In the genomic region with DNA sequence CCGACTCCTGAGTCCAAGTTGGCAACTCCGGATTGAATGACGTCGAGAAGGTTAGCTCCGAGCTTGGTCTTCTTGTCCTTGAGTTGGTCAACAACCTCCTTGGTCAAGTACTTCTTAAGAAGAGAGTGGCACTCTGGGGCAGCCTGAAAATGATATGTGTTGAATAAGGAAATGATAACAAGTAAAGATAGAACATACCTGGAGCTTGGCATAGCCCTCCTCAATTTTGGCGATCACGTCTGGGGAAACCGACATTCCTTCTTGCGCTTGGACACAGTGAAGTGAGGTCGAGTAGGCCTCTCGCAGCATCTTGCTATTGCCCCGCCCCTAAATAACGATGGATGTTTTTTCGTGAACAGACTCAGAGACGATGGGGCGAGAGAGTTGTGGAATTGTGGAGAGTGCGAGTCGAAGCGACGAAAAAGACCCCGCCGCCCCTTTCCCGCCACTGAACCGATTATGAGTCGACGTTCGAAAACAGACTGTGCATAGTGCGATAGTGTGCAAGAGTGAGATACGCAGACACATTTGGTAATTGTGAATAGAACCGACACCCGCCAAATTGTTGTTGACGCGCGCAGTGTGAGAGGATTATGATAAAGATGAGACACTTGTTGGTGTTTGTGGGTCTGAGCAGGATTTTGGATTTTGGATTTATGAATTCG, we compare ENCODE assay signal across 5 worm cellular contexts.
A peak's percentile ranks its signal among the peaks of the same experiment; 100 is the strongest.
TF ChIP-seq lines count a peak whose summit lies in the region.

No protein-coding gene starts in this region.

TF ChIP-seq in whole organism, L1 larva, 84 proteins besides CTCF, POLR2A, EP300 and RAD21 (continues in another document):
- TF ChIP-seq unc-62 (GFP tag; optimal IDR thresholded peaks at IDR 0.05; lab: Kevin White, UChicago) = no peak
- peak in 1 of 3 experiments; percentile 5 for TF ChIP-seq dpl-1 (GFP tag; optimal IDR thresholded peaks at IDR 0.05; lab: Kevin White, UChicago)
- peak; percentile 83 for TF ChIP-seq lin-14 (GFP tag; optimal IDR thresholded peaks at IDR 0.05; lab: Kevin White, UChicago)
- peak in 2 of 3 experiments; percentile 42 for TF ChIP-seq ceh-82 (tag; optimal IDR thresholded peaks at IDR 0.05; lab: Kevin White, UChicago)
- peak; percentile 37 for TF ChIP-seq swsn-7 (tag; optimal IDR thresholded peaks at IDR 0.05; lab: Kevin White, UChicago)
- TF ChIP-seq jun-1 (tag; optimal IDR thresholded peaks at IDR 0.05; lab: Kevin White, UChicago) = peak; percentile 26
- TF ChIP-seq efl-1 (optimal IDR thresholded peaks at IDR 0.05; lab: Kevin White, UChicago) = peak in 1 of 2 experiments; percentile 13
- no peak for TF ChIP-seq efl-1 (GFP tag; optimal IDR thresholded peaks at IDR 0.05 in 1 of 2; lab: Kevin White, UChicago)
- no peak for TF ChIP-seq fkh-4 (tag; optimal IDR thresholded peaks at IDR 0.05; lab: Kevin White, UChicago; ENCODE audit: borderline replicate concordance)
- peak in 1 of 2 experiments; percentile 16 for TF ChIP-seq mdl-1 (tag; optimal IDR thresholded peaks at IDR 0.05; lab: Kevin White, UChicago)
- peak; percentile 16 for TF ChIP-seq rnt-1 (tag; optimal IDR thresholded peaks at IDR 0.05; lab: Kevin White, UChicago)
- peak; percentile 43 for TF ChIP-seq mep-1 (tag; optimal IDR thresholded peaks at IDR 0.05; lab: Kevin White, UChicago)
- peak; percentile 4 for TF ChIP-seq ama-1 (optimal IDR thresholded peaks at IDR 0.05; lab: Kevin White, UChicago)
- peak in 1 of 2 experiments; percentile 3 for TF ChIP-seq lin-35 (GFP tag; optimal IDR thresholded peaks at IDR 0.05; lab: Kevin White, UChicago)
- peak; percentile 32 for TF ChIP-seq nhr-20 (tag; optimal IDR thresholded peaks at IDR 0.05; lab: Kevin White, UChicago)

TF ChIP-seq in whole organism, L3 larva, 47 proteins besides CTCF, POLR2A, EP300 and RAD21 (continues in another document):
- TF ChIP-seq elt-3 (tag; optimal IDR thresholded peaks at IDR 0.05; lab: Kevin White, UChicago) (no peak), ceh-28 (tag; optimal IDR thresholded peaks at IDR 0.05; lab: Kevin White, UChicago) (no peak), fos-1 (tag; optimal IDR thresholded peaks at IDR 0.05; lab: Kevin White, UChicago) (no peak), aly-2 (tag; optimal IDR thresholded peaks at IDR 0.05; lab: Kevin White, UChicago) (no peak), nhr-25 (tag; optimal IDR thresholded peaks at IDR 0.05; lab: Kevin White, UChicago) (no peak), lin-39 (tag; optimal IDR thresholded peaks at IDR 0.05; lab: Kevin White, UChicago) (peak; percentile 66), elt-2 (tag; optimal IDR thresholded peaks at IDR 0.05; lab: Kevin White, UChicago) (peak; percentile 60), ama-1 (optimal IDR thresholded peaks at IDR 0.05; lab: Kevin White, UChicago) (peak; percentile 90), pha-4 (tag; optimal IDR thresholded peaks at IDR 0.05; lab: Kevin White, UChicago) (peak; percentile 48), nhr-237 (tag; optimal IDR thresholded peaks at IDR 0.05; lab: Kevin White, UChicago) (no peak), snpc-4 (tag; optimal IDR thresholded peaks at IDR 0.05; lab: Kevin White, UChicago) (peak; percentile 17), unc-62 (GFP tag; optimal IDR thresholded peaks at IDR 0.05; lab: Kevin White, UChicago) (no peak), nfya-1 (tag; optimal IDR thresholded peaks at IDR 0.05; lab: Kevin White, UChicago; ENCODE audit: insufficient read depth) (peak; percentile 63), nhr-76 (tag; optimal IDR thresholded peaks at IDR 0.05; lab: Kevin White, UChicago) (no peak), nhr-23 (tag; optimal IDR thresholded peaks at IDR 0.05; lab: Kevin White, UChicago) (peak; percentile 27), mml-1 (tag; optimal IDR thresholded peaks at IDR 0.05; lab: Kevin White, UChicago) (no peak), daf-12 (tag; optimal IDR thresholded peaks at IDR 0.05; lab: Kevin White, UChicago) (no peak), nhr-12 (tag; optimal IDR thresholded peaks at IDR 0.05; lab: Kevin White, UChicago) (no peak)

TF ChIP-seq in whole organism, early embryonic, 17 proteins besides CTCF, POLR2A, EP300 and RAD21:
- TF ChIP-seq ceh-36 (tag; optimal IDR thresholded peaks at IDR 0.05; lab: Kevin White, UChicago) (peak; percentile 20), ceh-13 (GFP tag; optimal IDR thresholded peaks at IDR 0.05; lab: Kevin White, UChicago) (no peak)

TF ChIP-seq in whole organism, midembryonic, 9 proteins besides CTCF, POLR2A, EP300 and RAD21:
- TF ChIP-seq flt-1 (GFP tag; IDR thresholded peaks at IDR 0.05; lab: Robert Waterston, UW) (no peak), T22C8.4 (GFP tag; IDR thresholded peaks at IDR 0.05; lab: Robert Waterston, UW) (no peak), ztf-29 (GFP tag; IDR thresholded peaks at IDR 0.05; lab: Robert Waterston, UW) (no peak), cog-1 (tag; optimal IDR thresholded peaks at IDR 0.05; lab: Kevin White, UChicago) (peak; percentile 86)
TF ChIP-seq in whole organism, midembryonic: peak in this region for 1.

TF ChIP-seq in whole organism, young adult, 124 proteins besides CTCF, POLR2A, EP300 and RAD21 (continues in another document):
- TF ChIP-seq mcd-1 (GFP tag; IDR thresholded peaks at IDR 0.05; lab: Robert Waterston, UW) (peak; percentile 44; the same call in 1 of the 2 replicates), madf-6 (GFP tag; IDR thresholded peaks at IDR 0.05; lab: Robert Waterston, UW) (peak; percentile 80), chd-7 (tag; optimal IDR thresholded peaks at IDR 0.05; lab: Kevin White, UChicago) (peak; percentile 49), efl-1 (GFP tag; optimal IDR thresholded peaks at IDR 0.05; lab: Kevin White, UChicago) (peak; percentile 71), repo-1 (tag; optimal IDR thresholded peaks at IDR 0.05; lab: Kevin White, UChicago) (no peak), hrde-1 (tag; optimal IDR thresholded peaks at IDR 0.05; lab: Kevin White, UChicago; ENCODE audit: borderline replicate concordance) (no peak), ztf-28 (GFP tag; IDR thresholded peaks at IDR 0.05; lab: Robert Waterston, UW) (0 out of 2 replicates have a peak, but pooled peaks have one; percentile 45), bed-1 (GFP tag; IDR thresholded peaks at IDR 0.05; lab: Robert Waterston, UW) (no peak), let-607 (tag; optimal IDR thresholded peaks at IDR 0.05; lab: Kevin White, UChicago) (peak in 1 of 2 experiments; percentile 23), xnd-1 (tag; optimal IDR thresholded peaks at IDR 0.05; lab: Kevin White, UChicago) (peak; percentile 40), attf-3 (GFP tag; conservative IDR thresholded peaks at IDR 0.05; lab: Robert Waterston, UW) (no peak), F22D6.2 (tag; optimal IDR thresholded peaks at IDR 0.05; lab: Kevin White, UChicago) (no peak), egl-18 (GFP tag; IDR thresholded peaks at IDR 0.05; lab: Robert Waterston, UW) (no peak), attf-5 (GFP tag; optimal IDR thresholded peaks at IDR 0.05; lab: Kevin White, UChicago) (peak; percentile 36), mel-28 (tag; optimal IDR thresholded peaks at IDR 0.05; lab: Kevin White, UChicago; ENCODE audit: borderline replicate concordance) (no peak), B0035.1 (tag; optimal IDR thresholded peaks at IDR 0.05; lab: Kevin White, UChicago) (no peak), nhr-120 (GFP tag; IDR thresholded peaks at IDR 0.05; lab: Robert Waterston, UW) (no peak), unc-130 (GFP tag; optimal IDR thresholded peaks at IDR 0.05; lab: Kevin White, UChicago) (no peak), cebp-1 (GFP tag; IDR thresholded peaks at IDR 0.05; lab: Robert Waterston, UW) (no peak), cebp-1 (tag; optimal IDR thresholded peaks at IDR 0.05; lab: Kevin White, UChicago) (peak; percentile 51), Y95B8A.8 (GFP tag; IDR thresholded peaks at IDR 0.05; lab: Robert Waterston, UW) (no peak), F33H1.4 (GFP tag; IDR thresholded peaks at IDR 0.05; lab: Robert Waterston, UW) (no peak), F52B5.7 (tag; optimal IDR thresholded peaks at IDR 0.05; lab: Kevin White, UChicago) (no peak), ets-4 (GFP tag; optimal IDR thresholded peaks at IDR 0.05; lab: Kevin White, UChicago) (no peak), ama-1 (optimal IDR thresholded peaks at IDR 0.05; lab: Kevin White, UChicago) (peak; percentile 83), ama-1 (GFP tag; optimal IDR thresholded peaks at IDR 0.05; lab: Kevin White, UChicago) (no peak), dpl-1 (GFP tag; optimal IDR thresholded peaks at IDR 0.05; lab: Kevin White, UChicago) (peak; percentile 5), egrh-3 (GFP tag; IDR thresholded peaks at IDR 0.05; lab: Robert Waterston, UW) (no peak), ekl-4 (GFP tag; IDR thresholded peaks at IDR 0.05; lab: Robert Waterston, UW) (0 out of 2 replicates have a peak, but pooled peaks have one; percentile 32), sea-2 (GFP tag; IDR thresholded peaks at IDR 0.05; lab: Robert Waterston, UW) (no peak), mxl-1 (tag; optimal IDR thresholded peaks at IDR 0.05; lab: Kevin White, UChicago) (no peak), hmg-1.2 (GFP tag; IDR thresholded peaks at IDR 0.05; lab: Robert Waterston, UW) (peak; percentile 92), zim-3 (tag; optimal IDR thresholded peaks at IDR 0.05; lab: Kevin White, UChicago) (no peak), sdz-38 (tag; optimal IDR thresholded peaks at IDR 0.05; lab: Kevin White, UChicago) (no peak), mes-4 (tag; optimal IDR thresholded peaks at IDR 0.05; lab: Kevin White, UChicago) (no peak), snpc-4 (GFP tag; optimal IDR thresholded peaks at IDR 0.05; lab: Kevin White, UChicago) (no peak), snpc-4 (tag; optimal IDR thresholded peaks at IDR 0.05; lab: Kevin White, UChicago) (peak in 1 of 4 experiments; percentile 2), madf-3 (GFP tag; IDR thresholded peaks at IDR 0.05; lab: Robert Waterston, UW) (no peak), aptf-2 (GFP tag; conservative IDR thresholded peaks at IDR 0.05; lab: Robert Waterston, UW) (no peak; the same call in 1 of the 2 replicates), B0336.3 (GFP tag; IDR thresholded peaks at IDR 0.05; lab: Robert Waterston, UW) (no peak; the same call in 1 of the 2 replicates), ceh-100 (GFP tag; IDR thresholded peaks at IDR 0.05; lab: Robert Waterston, UW) (0 out of 2 replicates have a peak, but pooled peaks have one; percentile 6), lin-54 (GFP tag; optimal IDR thresholded peaks at IDR 0.05; lab: Kevin White, UChicago) (peak; percentile 27), madf-8 (GFP tag; conservative IDR thresholded peaks at IDR 0.05; lab: Robert Waterston, UW) (peak; percentile 43; the same call in 1 of the 2 replicates), B0261.1 (tag; optimal IDR thresholded peaks at IDR 0.05; lab: Kevin White, UChicago) (no peak), lin-26 (GFP tag; IDR thresholded peaks at IDR 0.05; lab: Robert Waterston, UW) (no peak), nhr-80 (tag; optimal IDR thresholded peaks at IDR 0.05; lab: Kevin White, UChicago) (peak; percentile 59), ztf-3 (GFP tag; optimal IDR thresholded peaks at IDR 0.05; lab: Kevin White, UChicago) (no peak)
